Fruit fly (Drosophila melanogaster): ENCODE measurements around the gene CG4829.

The CG4829 gene

DNA sequence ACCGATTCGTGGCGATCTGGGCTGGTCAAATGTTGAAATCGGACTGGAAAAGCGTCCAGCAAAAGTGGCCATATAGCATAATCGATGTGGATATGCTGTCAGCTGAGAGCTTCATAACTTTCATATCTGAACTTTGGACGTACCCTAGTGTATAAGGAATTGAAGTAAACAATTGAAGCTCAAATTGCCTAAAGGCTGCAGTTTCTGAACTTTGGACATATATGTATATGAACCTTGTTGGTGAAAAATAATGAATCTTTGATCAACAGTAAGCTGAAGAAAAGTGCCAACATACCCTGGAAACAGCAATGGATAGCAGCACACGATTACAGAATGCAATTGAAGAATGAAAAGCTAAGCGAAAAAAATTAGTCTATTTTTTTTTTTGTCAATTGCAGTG lies 18.6 kb downstream of the CG4829 start:
- TF ChIP-seq insv (optimal IDR thresholded peaks at IDR 0.05), result no peak
- no peak for TF ChIP-seq Sin3A (optimal IDR thresholded peaks at IDR 0.05)
- no peak for TF ChIP-seq psq (optimal IDR thresholded peaks at IDR 0.05)
- TF ChIP-seq ttk (optimal IDR thresholded peaks at IDR 0.05), result no peak
- TF ChIP-seq Myc (optimal IDR thresholded peaks at IDR 0.05), result no peak
- no peak for TF ChIP-seq h (optimal IDR thresholded peaks at IDR 0.05)

- TF ChIP-seq ttk (optimal IDR thresholded peaks at IDR 0.05) (no peak), psq (optimal IDR thresholded peaks at IDR 0.05) (no peak), h (optimal IDR thresholded peaks at IDR 0.05) (no peak), Myc (optimal IDR thresholded peaks at IDR 0.05) (no peak), insv (optimal IDR thresholded peaks at IDR 0.05) (no peak), Sin3A (optimal IDR thresholded peaks at IDR 0.05) (no peak)
These were observed 20.3 kb downstream of the CG4829 start for dm6 chrX:16831848-16832247.

DNA sequence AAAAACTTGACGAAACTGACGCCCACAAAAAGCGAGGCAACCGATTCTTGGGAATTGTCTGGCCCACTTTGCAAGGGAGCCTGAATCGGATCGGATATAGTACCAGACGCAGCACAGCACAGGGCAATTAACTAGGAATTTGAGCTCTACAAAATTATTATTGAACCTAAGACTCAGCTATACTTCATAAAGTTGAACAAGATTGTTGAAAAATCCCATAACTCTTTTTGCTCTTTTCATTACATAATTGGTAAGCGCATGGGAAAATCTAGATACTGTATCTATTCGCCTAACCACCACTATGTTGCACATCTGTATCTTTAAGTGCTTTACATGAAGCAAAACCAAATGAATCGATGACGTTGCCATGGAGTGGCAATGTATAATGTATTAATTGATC lies 21.6 kb downstream of the CG4829 start:
- TF ChIP-seq Myc (optimal IDR thresholded peaks at IDR 0.05) (no peak), insv (optimal IDR thresholded peaks at IDR 0.05) (no peak), h (optimal IDR thresholded peaks at IDR 0.05) (no peak), ttk (optimal IDR thresholded peaks at IDR 0.05) (no peak), psq (optimal IDR thresholded peaks at IDR 0.05) (no peak), Sin3A (optimal IDR thresholded peaks at IDR 0.05) (no peak)

DNA sequence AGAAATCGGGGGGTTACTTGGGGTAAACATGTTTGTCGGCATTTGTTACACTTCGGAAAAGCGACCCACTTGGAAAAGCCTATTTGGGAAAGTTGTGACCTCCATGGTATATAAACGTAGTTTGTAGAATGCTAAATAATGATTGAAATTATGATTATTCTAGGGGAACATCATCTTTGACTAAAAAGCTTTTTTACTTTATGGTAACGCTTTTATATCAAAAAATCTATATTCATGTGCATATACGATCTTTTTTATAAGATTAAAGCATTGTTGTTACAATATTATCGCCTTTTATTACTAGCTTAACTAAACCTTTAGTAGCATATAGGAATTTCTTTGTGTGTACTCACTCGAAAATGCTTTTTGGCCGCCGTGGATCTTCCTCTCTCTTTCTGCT lies 22.8 kb downstream of the CG4829 start:
- TF ChIP-seq ttk (optimal IDR thresholded peaks at IDR 0.05) (no peak), Sin3A (optimal IDR thresholded peaks at IDR 0.05) (no peak), h (optimal IDR thresholded peaks at IDR 0.05) (no peak), insv (optimal IDR thresholded peaks at IDR 0.05) (no peak), Myc (optimal IDR thresholded peaks at IDR 0.05) (no peak), psq (optimal IDR thresholded peaks at IDR 0.05) (no peak)

- TF ChIP-seq insv (optimal IDR thresholded peaks at IDR 0.05) (no peak), ttk (optimal IDR thresholded peaks at IDR 0.05) (no peak), h (optimal IDR thresholded peaks at IDR 0.05) (no peak), Myc (optimal IDR thresholded peaks at IDR 0.05) (no peak), Sin3A (optimal IDR thresholded peaks at IDR 0.05) (no peak), psq (optimal IDR thresholded peaks at IDR 0.05) (no peak)
These were observed 23.8 kb downstream of the CG4829 start, which contains the start of the genes CG13004 and CG46306 for dm6 chrX:16835304-16835703. CG13004 (minus strand) TSS chrX:16835520. CG46306 (minus strand) TSS chrX:16835520.

- TF ChIP-seq insv (optimal IDR thresholded peaks at IDR 0.05), result no peak
- no peak for TF ChIP-seq psq (optimal IDR thresholded peaks at IDR 0.05)
- no peak for TF ChIP-seq h (optimal IDR thresholded peaks at IDR 0.05)
- no peak for TF ChIP-seq Myc (optimal IDR thresholded peaks at IDR 0.05)
- no peak for TF ChIP-seq Sin3A (optimal IDR thresholded peaks at IDR 0.05)
- TF ChIP-seq ttk (optimal IDR thresholded peaks at IDR 0.05), result no peak
These were observed 24.7 kb downstream of the CG4829 start for dm6 chrX:16836091-16836799.

dm6 chrX:16836805-16837333 lies 25.4 kb downstream of the CG4829 start:
- TF ChIP-seq insv (optimal IDR thresholded peaks at IDR 0.05), result no peak
- no peak for TF ChIP-seq psq (optimal IDR thresholded peaks at IDR 0.05)
- TF ChIP-seq ttk (optimal IDR thresholded peaks at IDR 0.05), result no peak
- no peak for TF ChIP-seq Myc (optimal IDR thresholded peaks at IDR 0.05)
- no peak for TF ChIP-seq h (optimal IDR thresholded peaks at IDR 0.05)
- TF ChIP-seq Sin3A (optimal IDR thresholded peaks at IDR 0.05), result no peak

DNA sequence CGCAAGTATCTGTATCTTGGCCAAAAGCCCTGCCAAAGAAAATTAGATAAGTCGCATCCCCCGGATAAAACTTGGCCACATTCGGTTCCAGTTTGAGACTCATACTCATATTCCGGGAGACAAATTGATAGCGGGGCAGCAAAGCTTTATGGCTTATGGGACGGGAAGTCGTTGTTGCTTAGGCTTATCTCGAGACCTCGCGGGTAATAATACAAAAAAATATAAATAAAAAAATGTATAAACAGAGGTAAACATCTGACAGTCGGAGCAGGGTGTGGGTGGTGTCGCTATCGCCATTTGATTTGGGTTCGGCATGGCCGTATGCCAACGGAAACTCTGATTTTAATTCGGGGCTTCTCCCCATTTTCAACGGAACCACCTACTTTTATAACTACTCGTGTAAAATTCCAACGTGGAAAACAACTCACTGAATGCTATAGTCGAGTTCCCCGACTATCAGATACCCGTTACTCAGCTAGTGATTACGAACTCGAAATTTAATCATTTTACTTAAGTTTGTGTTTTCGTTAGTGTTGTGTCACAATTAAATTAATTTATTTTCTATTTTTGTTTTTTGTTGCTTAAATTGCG lies 26.2 kb downstream of the CG4829 start:
- no peak for TF ChIP-seq Sin3A (optimal IDR thresholded peaks at IDR 0.05)
- TF ChIP-seq psq (optimal IDR thresholded peaks at IDR 0.05), result no peak
- no peak for TF ChIP-seq Myc (optimal IDR thresholded peaks at IDR 0.05)
- no peak for TF ChIP-seq ttk (optimal IDR thresholded peaks at IDR 0.05)
- TF ChIP-seq insv (optimal IDR thresholded peaks at IDR 0.05), result no peak
- no peak for TF ChIP-seq h (optimal IDR thresholded peaks at IDR 0.05)

- TF ChIP-seq insv (optimal IDR thresholded peaks at IDR 0.05), result no peak
- TF ChIP-seq h (optimal IDR thresholded peaks at IDR 0.05), result no peak
- TF ChIP-seq psq (optimal IDR thresholded peaks at IDR 0.05), result no peak
- no peak for TF ChIP-seq Myc (optimal IDR thresholded peaks at IDR 0.05)
- TF ChIP-seq Sin3A (optimal IDR thresholded peaks at IDR 0.05), result no peak
- no peak for TF ChIP-seq ttk (optimal IDR thresholded peaks at IDR 0.05)
These were observed 27.5 kb downstream of the CG4829 start for dm6 chrX:16839033-16839432.

DNA sequence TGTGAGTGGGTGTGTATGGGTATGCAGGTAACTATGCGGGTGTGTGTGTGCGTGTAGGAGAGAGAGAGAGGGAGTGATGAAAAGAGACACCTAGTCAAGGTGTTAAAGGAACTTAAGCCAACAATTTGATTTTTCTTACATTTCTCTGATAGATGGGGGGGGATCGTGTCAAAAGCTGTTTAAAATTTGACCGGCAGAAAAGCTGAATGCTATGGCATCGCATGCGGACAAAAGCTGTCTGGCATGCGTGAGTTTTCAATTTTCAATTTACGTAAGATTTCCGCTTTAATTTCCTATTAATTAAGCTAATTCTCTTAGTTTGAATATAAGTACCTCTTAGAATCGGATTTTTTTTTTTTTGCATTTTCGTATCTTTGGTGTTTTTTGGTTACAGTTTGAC lies 28.4 kb downstream of the CG4829 start:
- no peak for TF ChIP-seq Sin3A (optimal IDR thresholded peaks at IDR 0.05)
- no peak for TF ChIP-seq Myc (optimal IDR thresholded peaks at IDR 0.05)
- TF ChIP-seq h (optimal IDR thresholded peaks at IDR 0.05), result no peak
- no peak for TF ChIP-seq ttk (optimal IDR thresholded peaks at IDR 0.05)
- no peak for TF ChIP-seq psq (optimal IDR thresholded peaks at IDR 0.05)

- TF ChIP-seq psq (optimal IDR thresholded peaks at IDR 0.05) (no peak), ttk (optimal IDR thresholded peaks at IDR 0.05) (no peak), Myc (optimal IDR thresholded peaks at IDR 0.05) (no peak), h (optimal IDR thresholded peaks at IDR 0.05) (no peak), insv (optimal IDR thresholded peaks at IDR 0.05) (no peak), Sin3A (optimal IDR thresholded peaks at IDR 0.05) (no peak)
These were observed 32.8 kb downstream of the CG4829 start, which contains the start of gene RSG7 for dm6 chrX:16844295-16844694. RSG7 (minus strand) TSS chrX:16844433.

DNA sequence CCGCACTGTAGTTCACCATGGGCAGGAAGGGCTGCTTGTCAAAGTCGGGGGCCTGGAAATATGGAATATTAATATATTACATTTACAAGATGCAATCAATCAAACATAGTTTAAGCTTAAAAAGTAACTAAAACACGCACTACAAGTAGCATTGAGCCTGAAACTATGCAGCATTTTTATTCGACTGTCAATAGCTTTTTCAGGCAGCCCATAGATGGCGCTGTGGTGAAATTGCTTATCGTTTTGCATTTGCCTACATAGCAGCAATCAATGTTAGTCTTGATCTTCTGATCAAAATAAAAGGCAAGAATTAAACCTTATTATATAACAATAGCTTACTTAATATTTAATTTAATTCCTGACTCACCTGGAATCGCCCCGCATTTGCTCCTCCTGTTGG lies 35.1 kb downstream of the CG4829 start:
- TF ChIP-seq ttk (optimal IDR thresholded peaks at IDR 0.05), result no peak
